Worm (Caenorhabditis elegans) whole organism, late embryonic: ENCODE results near the gene teg-1.

Experiments
- K02D7.2 ChIP-seq: sonication (generic microtip); optimal IDR thresholded peaks from 2 replicates; lab custom pipeline; 2017; ENCODE audit warnings: mild to moderate bottlenecking, missing genetic modification characterization, missing compliant biosample characterization
- K09A11.1 ChIP-seq: sonication (generic microtip); optimal IDR thresholded peaks from 2 replicates; lab custom pipeline; 2017; ENCODE audit warnings: antibody characterized with exemption, mild to moderate bottlenecking, missing genetic modification characterization, missing compliant biosample characterization; ENCODE audit not compliant: insufficient read depth
- ahr-1 ChIP-seq: sonication (generic microtip); optimal IDR thresholded peaks from 2 replicates; lab custom pipeline; 2016; ENCODE audit warnings: missing genetic modification characterization, missing compliant biosample characterization
- ceh-14 ChIP-seq: sonication (generic microtip); optimal IDR thresholded peaks from 2 replicates; lab custom pipeline; 2016; ENCODE audit warnings: missing genotype, missing genetic modification characterization, missing compliant biosample characterization
- ceh-2 ChIP-seq: sonication (generic microtip); optimal IDR thresholded peaks from 2 replicates; lab custom pipeline; 2016; ENCODE audit warnings: missing genotype, missing genetic modification characterization, missing compliant biosample characterization
- ceh-24 ChIP-seq: sonication (generic microtip); optimal IDR thresholded peaks from 2 replicates; lab custom pipeline; 2016; ENCODE audit warnings: mild to moderate bottlenecking, missing genetic modification characterization, missing compliant biosample characterization
- ceh-30 ChIP-seq: fragments of 150-350 bp; optimal IDR thresholded peaks from 2 replicates; lab custom pipeline; 2014; ENCODE audit warnings: missing biosample characterization, missing genetic modification characterization
- che-1 ChIP-seq: sonication (generic microtip); optimal IDR thresholded peaks from 2 replicates; lab custom pipeline; 2016; ENCODE audit warnings: mild to moderate bottlenecking, missing genetic modification characterization, missing compliant biosample characterization
- dve-1 ChIP-seq: sonication (generic microtip); optimal IDR thresholded peaks from 2 replicates; lab custom pipeline; 2017; ENCODE audit warnings: antibody characterized with exemption, mild to moderate bottlenecking, missing genetic modification characterization, missing compliant biosample characterization
- elt-2 ChIP-seq: sonication (generic microtip); optimal IDR thresholded peaks from 2 replicates; lab custom pipeline; 2016; ENCODE audit warnings: missing genetic modification reagents, missing genetic modification characterization, missing compliant biosample characterization
- ets-4 ChIP-seq: sonication (generic microtip); optimal IDR thresholded peaks from 2 replicates; lab custom pipeline; 2016; ENCODE audit warnings: missing genetic modification characterization, missing compliant biosample characterization
- fkh-10 ChIP-seq: fragments of 150-350 bp; optimal IDR thresholded peaks from 2 replicates; lab custom pipeline; 2014; ENCODE audit warnings: missing biosample characterization, missing genetic modification reagents, missing genetic modification characterization
- hlh-6 ChIP-seq: sonication (generic microtip); optimal IDR thresholded peaks from 2 replicates; lab custom pipeline; 2016; ENCODE audit warnings: missing genotype, missing genetic modification characterization, missing compliant biosample characterization
- pqm-1 ChIP-seq: sonication (generic microtip); optimal IDR thresholded peaks from 2 replicates; lab custom pipeline; 2016; ENCODE audit warnings: missing genetic modification characterization, missing compliant biosample characterization
- ref-2 ChIP-seq: sonication (generic microtip); optimal IDR thresholded peaks from 2 replicates; lab custom pipeline; 2016; ENCODE audit warnings: missing genetic modification characterization, missing compliant biosample characterization
- ttx-3 ChIP-seq: sonication (generic microtip); optimal IDR thresholded peaks from 2 replicates; lab custom pipeline; 2016; ENCODE audit warnings: missing genetic modification reagents, missing genetic modification characterization, missing compliant biosample characterization
- unc-55 ChIP-seq: sonication (generic microtip); optimal IDR thresholded peaks from 2 replicates; lab custom pipeline; 2017; ENCODE audit warnings: missing biosample characterization, missing genetic modification reagents, missing genetic modification characterization

teg-1 gene

ce11 chrIII:11268532-11268931 lies 49.5 kb downstream of the teg-1 start:
- no peak for TF ChIP-seq ceh-30 (tag; lab: Kevin White, UChicago)
- TF ChIP-seq dve-1 (tag; lab: Kevin White, UChicago): no peak
- no peak for TF ChIP-seq ceh-24
- TF ChIP-seq ets-4 (tag; lab: Kevin White, UChicago): no peak
- TF ChIP-seq fkh-10 (GFP tag; lab: Kevin White, UChicago): no peak
- no peak for TF ChIP-seq ahr-1 (tag; lab: Kevin White, UChicago)
- TF ChIP-seq K09A11.1 (tag; lab: Kevin White, UChicago): no peak
- TF ChIP-seq hlh-6 (tag; lab: Kevin White, UChicago): no peak
- no peak for TF ChIP-seq ceh-14 (tag; lab: Kevin White, UChicago)
- TF ChIP-seq che-1: no peak
- TF ChIP-seq pqm-1: no peak
- no peak for TF ChIP-seq ttx-3 (tag; lab: Kevin White, UChicago)

ce11 chrIII:11267372-11267771 lies 50.7 kb downstream of the teg-1 start:
- peak; percentile 62 for TF ChIP-seq elt-2 (tag; lab: Kevin White, UChicago)
- TF ChIP-seq unc-55: no peak
- TF ChIP-seq ceh-2 (tag; lab: Kevin White, UChicago): no peak
- TF ChIP-seq ref-2: peak; percentile 23
- no peak for TF ChIP-seq K02D7.2 (tag; lab: Kevin White, UChicago)
